Worm (Caenorhabditis elegans): Measurements from ENCODE around the gene clec-222.

The clec-222 gene

DNA sequence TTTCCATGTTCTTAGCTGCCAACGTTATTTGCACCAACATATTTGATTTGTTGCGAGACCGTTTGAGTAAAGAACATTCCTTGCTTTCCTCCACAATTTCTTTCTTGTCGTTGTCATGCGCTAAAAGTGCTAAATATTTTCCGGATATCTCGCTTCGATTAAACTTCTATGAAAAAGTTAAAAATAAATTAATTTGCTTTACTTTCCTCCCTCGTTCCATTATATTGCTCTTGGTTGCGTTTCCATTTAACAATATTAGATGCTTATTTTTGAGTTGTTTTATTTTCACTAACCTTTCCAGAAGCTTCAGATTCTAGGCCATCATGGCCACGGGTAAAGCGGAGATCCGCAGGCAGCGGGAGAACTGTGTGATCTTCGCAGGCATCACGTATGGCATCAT, 29.6 kb upstream of the clec-222 start, which contains the start of gene pgap-1:
TSS of gene pgap-1 (plus strand) at position 301 of the 400 bp plus-strand sequence.
- no peak for TF ChIP-seq F13C5.2 (tag; optimal IDR thresholded peaks at IDR 0.05)
- no peak for TF ChIP-seq B0310.2 (tag; optimal IDR thresholded peaks at IDR 0.05)
- TF ChIP-seq scrt-1 (GFP tag; IDR thresholded peaks at IDR 0.05): no peak
- no peak for TF ChIP-seq ceh-36 (tag; optimal IDR thresholded peaks at IDR 0.05)
- TF ChIP-seq tra-4 (tag; optimal IDR thresholded peaks at IDR 0.05): no peak

- TF ChIP-seq ceh-13 (GFP tag; optimal IDR thresholded peaks at IDR 0.05) (no peak), ama-1 (optimal IDR thresholded peaks at IDR 0.05) (no peak), hnd-1 (tag; optimal IDR thresholded peaks at IDR 0.05) (no peak), tbx-37 (GFP tag; conservative IDR thresholded peaks at IDR 0.05) (no peak), ets-7 (tag; optimal IDR thresholded peaks at IDR 0.05) (no peak)
These were observed 26.6 kb upstream of the clec-222 start, which contains the start of gene mxl-1 for ce11 chrV:11244539-11244938. TSS of gene mxl-1 (plus strand) at chrV:11244839.

DNA sequence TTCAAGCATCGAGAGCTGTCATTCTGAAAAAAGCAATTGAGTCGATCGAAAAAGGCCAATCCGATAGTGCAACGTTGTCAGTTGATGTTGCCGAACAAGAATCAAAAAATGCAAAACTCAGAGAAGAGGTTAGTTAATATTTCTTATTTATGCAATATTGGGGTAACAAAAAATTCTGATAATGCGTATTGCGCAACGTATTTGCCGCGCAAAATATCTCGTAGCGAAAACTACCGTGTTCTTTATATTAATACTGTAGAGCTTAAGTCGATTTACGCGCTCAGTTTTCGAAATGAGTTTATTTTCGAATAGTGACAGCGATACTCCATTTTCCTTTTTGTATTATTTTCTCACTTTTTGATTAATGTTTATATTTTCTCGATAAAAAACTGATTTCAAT, 26.1 kb upstream of the clec-222 start:
- TF ChIP-seq ets-7 (tag; optimal IDR thresholded peaks at IDR 0.05): no peak
- TF ChIP-seq B0310.2 (tag; optimal IDR thresholded peaks at IDR 0.05): no peak
- no peak for TF ChIP-seq aly-1 (tag; optimal IDR thresholded peaks at IDR 0.05)
- no peak for TF ChIP-seq scrt-1 (GFP tag; IDR thresholded peaks at IDR 0.05)
- no peak for TF ChIP-seq ceh-36 (tag; optimal IDR thresholded peaks at IDR 0.05)
- no peak for TF ChIP-seq ceh-13 (GFP tag; optimal IDR thresholded peaks at IDR 0.05)
- TF ChIP-seq tra-4 (tag; optimal IDR thresholded peaks at IDR 0.05): no peak
- TF ChIP-seq tbx-37 (GFP tag; conservative IDR thresholded peaks at IDR 0.05): no peak
- TF ChIP-seq F13C5.2 (tag; optimal IDR thresholded peaks at IDR 0.05): no peak
- no peak for TF ChIP-seq hmg-4 (GFP tag; optimal IDR thresholded peaks at IDR 0.05)
- TF ChIP-seq hmbx-1 (tag; optimal IDR thresholded peaks at IDR 0.05): no peak
- TF ChIP-seq hnd-1 (tag; optimal IDR thresholded peaks at IDR 0.05): no peak
- no peak for TF ChIP-seq sea-1 (GFP tag; conservative IDR thresholded peaks at IDR 0.05)
- TF ChIP-seq flt-1 (GFP tag; IDR thresholded peaks at IDR 0.05): no peak
- TF ChIP-seq pes-1 (GFP tag; IDR thresholded peaks at IDR 0.05): no peak
- TF ChIP-seq ama-1 (optimal IDR thresholded peaks at IDR 0.05): no peak
- TF ChIP-seq tbx-11 (GFP tag; IDR thresholded peaks at IDR 0.05): no peak

DNA sequence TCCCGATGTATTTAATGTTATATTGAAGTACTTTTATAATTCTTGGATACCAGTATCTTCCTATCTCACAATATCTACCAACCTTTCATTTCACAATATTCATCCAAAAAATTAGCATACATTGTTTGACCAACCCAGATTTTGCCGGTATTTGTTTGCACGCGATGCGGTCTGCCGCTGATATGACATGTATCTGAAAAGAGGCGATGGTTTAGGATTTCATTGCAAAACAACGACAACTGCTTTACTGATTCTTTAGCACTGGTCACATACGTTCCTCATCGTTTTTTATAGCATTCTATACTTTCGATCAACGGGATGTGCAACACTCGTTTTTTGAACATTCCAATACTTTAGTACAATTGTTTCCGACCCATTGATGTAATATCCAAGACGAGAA, 23.3 kb upstream of the clec-222 start, which contains the start of gene mam-4:
TSS of gene mam-4 (plus strand) at position 301 of the 400 bp plus-strand sequence.
- no peak for TF ChIP-seq sea-1 (GFP tag; conservative IDR thresholded peaks at IDR 0.05)
- no peak for TF ChIP-seq B0310.2 (tag; optimal IDR thresholded peaks at IDR 0.05)
- TF ChIP-seq tra-4 (tag; optimal IDR thresholded peaks at IDR 0.05): no peak
- TF ChIP-seq ceh-36 (tag; optimal IDR thresholded peaks at IDR 0.05): no peak
- TF ChIP-seq ama-1 (optimal IDR thresholded peaks at IDR 0.05): no peak
- TF ChIP-seq tbx-37 (GFP tag; conservative IDR thresholded peaks at IDR 0.05): no peak
- TF ChIP-seq tbx-11 (GFP tag; IDR thresholded peaks at IDR 0.05): no peak
- no peak for TF ChIP-seq aly-1 (tag; optimal IDR thresholded peaks at IDR 0.05)
- no peak for TF ChIP-seq F13C5.2 (tag; optimal IDR thresholded peaks at IDR 0.05)
- no peak for TF ChIP-seq pes-1 (GFP tag; IDR thresholded peaks at IDR 0.05)
- TF ChIP-seq hmbx-1 (tag; optimal IDR thresholded peaks at IDR 0.05): no peak
- TF ChIP-seq ceh-13 (GFP tag; optimal IDR thresholded peaks at IDR 0.05): no peak

ce11 chrV:11250735-11251134, 20.4 kb upstream of the clec-222 start, which contains the start of gene T19B10.12:
TSS of gene T19B10.12 (plus strand) at chrV:11251035.
- TF ChIP-seq F13C5.2 (tag; optimal IDR thresholded peaks at IDR 0.05) (no peak), pes-1 (GFP tag; IDR thresholded peaks at IDR 0.05) (no peak), flt-1 (GFP tag; IDR thresholded peaks at IDR 0.05) (no peak), tbx-11 (GFP tag; IDR thresholded peaks at IDR 0.05) (no peak), B0310.2 (tag; optimal IDR thresholded peaks at IDR 0.05) (no peak), ceh-13 (GFP tag; optimal IDR thresholded peaks at IDR 0.05) (no peak), scrt-1 (GFP tag; IDR thresholded peaks at IDR 0.05) (no peak), aly-1 (tag; optimal IDR thresholded peaks at IDR 0.05) (no peak), sea-1 (GFP tag; conservative IDR thresholded peaks at IDR 0.05) (no peak), tbx-37 (GFP tag; conservative IDR thresholded peaks at IDR 0.05) (no peak), ceh-36 (tag; optimal IDR thresholded peaks at IDR 0.05) (no peak), ets-7 (tag; optimal IDR thresholded peaks at IDR 0.05) (no peak), hmbx-1 (tag; optimal IDR thresholded peaks at IDR 0.05) (no peak), hmg-4 (GFP tag; optimal IDR thresholded peaks at IDR 0.05) (no peak), hnd-1 (tag; optimal IDR thresholded peaks at IDR 0.05) (no peak), tra-4 (tag; optimal IDR thresholded peaks at IDR 0.05) (no peak), ama-1 (optimal IDR thresholded peaks at IDR 0.05) (no peak)

ce11 chrV:11251798-11252197, 19.4 kb upstream of the clec-222 start:
- TF ChIP-seq ceh-36 (tag; optimal IDR thresholded peaks at IDR 0.05) (no peak), hmbx-1 (tag; optimal IDR thresholded peaks at IDR 0.05) (no peak), tbx-11 (GFP tag; IDR thresholded peaks at IDR 0.05) (no peak), hmg-4 (GFP tag; optimal IDR thresholded peaks at IDR 0.05) (no peak), F13C5.2 (tag; optimal IDR thresholded peaks at IDR 0.05) (no peak), hnd-1 (tag; optimal IDR thresholded peaks at IDR 0.05) (no peak), ama-1 (optimal IDR thresholded peaks at IDR 0.05) (no peak), pes-1 (GFP tag; IDR thresholded peaks at IDR 0.05) (no peak), ets-7 (tag; optimal IDR thresholded peaks at IDR 0.05) (no peak), tra-4 (tag; optimal IDR thresholded peaks at IDR 0.05) (no peak), tbx-37 (GFP tag; conservative IDR thresholded peaks at IDR 0.05) (no peak)

- TF ChIP-seq sea-1 (GFP tag; conservative IDR thresholded peaks at IDR 0.05): no peak
- no peak for TF ChIP-seq ets-7 (tag; optimal IDR thresholded peaks at IDR 0.05)
- no peak for TF ChIP-seq scrt-1 (GFP tag; IDR thresholded peaks at IDR 0.05)
- no peak for TF ChIP-seq hmg-4 (GFP tag; optimal IDR thresholded peaks at IDR 0.05)
- TF ChIP-seq F13C5.2 (tag; optimal IDR thresholded peaks at IDR 0.05): no peak
- TF ChIP-seq ceh-36 (tag; optimal IDR thresholded peaks at IDR 0.05): no peak
These were observed 18.7 kb upstream of the clec-222 start, which contains the start of gene srsx-33 for ce11 chrV:11252429-11252828. TSS of gene srsx-33 (minus strand) at chrV:11252529.

DNA sequence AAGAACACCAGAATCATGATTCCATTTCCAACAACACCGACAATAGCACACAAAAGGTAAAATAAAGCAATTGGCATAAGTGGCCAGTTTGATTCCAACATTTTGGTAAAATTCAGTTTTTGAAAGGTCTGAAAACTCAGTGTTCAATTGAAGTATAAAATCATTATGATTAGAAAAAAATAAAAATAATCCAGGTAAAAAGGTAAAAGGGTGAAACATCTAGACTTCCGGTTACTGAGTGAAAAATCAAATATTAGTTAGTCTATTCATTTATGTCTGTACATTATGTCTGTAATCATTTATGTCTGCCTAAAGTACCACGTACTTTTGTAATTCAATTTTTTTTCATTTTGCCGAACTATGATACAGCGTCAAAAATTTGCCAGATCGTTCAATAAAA, 16.2 kb upstream of the clec-222 start, which contains the start of gene srsx-31:
TSS of gene srsx-31 (minus strand) at position 101 of the 400 bp plus-strand sequence.
- TF ChIP-seq hmbx-1 (tag; optimal IDR thresholded peaks at IDR 0.05): no peak
- TF ChIP-seq ceh-36 (tag; optimal IDR thresholded peaks at IDR 0.05): no peak
- TF ChIP-seq pes-1 (GFP tag; IDR thresholded peaks at IDR 0.05): no peak
- no peak for TF ChIP-seq hnd-1 (tag; optimal IDR thresholded peaks at IDR 0.05)
- no peak for TF ChIP-seq flt-1 (GFP tag; IDR thresholded peaks at IDR 0.05)

Measured in whole organism, early embryonic.